Worm (Caenorhabditis elegans): ENCODE data around the gene dif-1.

DNA sequence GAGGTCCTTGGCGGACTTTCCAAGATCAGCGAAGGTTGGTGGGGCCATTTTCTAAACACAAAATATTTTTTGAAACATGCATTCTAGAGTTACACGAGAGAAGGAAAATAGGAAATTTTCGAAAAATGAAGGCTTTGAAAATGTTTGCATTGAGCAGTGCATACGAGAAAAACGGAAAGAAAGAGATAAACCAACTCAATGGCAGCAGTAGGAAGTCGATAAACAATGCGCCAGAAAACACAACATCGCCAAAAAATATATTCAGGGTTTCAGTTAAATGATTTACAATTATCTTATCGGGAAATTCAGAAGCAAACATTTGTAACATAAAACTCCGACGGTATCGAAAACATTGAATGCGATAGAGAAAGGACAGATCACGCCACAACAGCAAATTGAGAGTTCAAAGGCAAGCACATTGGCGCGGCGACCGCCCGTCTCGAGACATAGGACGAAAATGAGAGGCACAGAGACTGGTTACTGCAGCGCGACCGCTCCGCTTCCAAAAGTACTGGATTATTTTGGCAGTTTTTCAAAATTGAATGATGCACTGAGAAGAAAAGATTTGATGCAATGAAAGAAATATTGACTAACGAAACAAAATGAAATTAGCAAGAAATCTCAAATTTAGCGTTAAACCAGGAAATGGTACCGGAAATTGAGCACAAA, 44.8 kb downstream of the dif-1 start, which contains the start of the genes vdac-1 and R05G6.5:
- peak; percentile 58 for TF ChIP-seq jun-1 (tag; optimal IDR thresholded peaks at IDR 0.05)
- TF ChIP-seq pag-3 (tag; optimal IDR thresholded peaks at IDR 0.05; ENCODE audit: borderline replicate concordance, insufficient read depth): no peak
- no peak for TF ChIP-seq nhr-12 (tag; optimal IDR thresholded peaks at IDR 0.05)
- peak; percentile 72 for TF ChIP-seq lin-15B (tag; optimal IDR thresholded peaks at IDR 0.05)
- peak; percentile 83 for TF ChIP-seq xbp-1 (tag; optimal IDR thresholded peaks at IDR 0.05)
- no peak for TF ChIP-seq aly-2 (tag; optimal IDR thresholded peaks at IDR 0.05)
